Worm (Caenorhabditis elegans) whole organism, L1 larva: ENCODE data around the gene rrc-1.

Source experiments
- ceh-82 ChIP-seq, 3 experiments: fragments of 150-350 bp in 1 of 3; sonication (generic microtip) in 2 of 3; optimal IDR thresholded peaks; 2 replicates each; lab custom pipeline; 2014 to 2017; ENCODE audit warnings: missing biosample characterization in 3 of 3, missing genetic modification characterization in 3 of 3
- skn-1 ChIP-seq: fragments of 150-350 bp; optimal IDR thresholded peaks from 2 replicates; lab custom pipeline; 2014; ENCODE audit warnings: missing biosample characterization, missing genetic modification characterization

DNA sequence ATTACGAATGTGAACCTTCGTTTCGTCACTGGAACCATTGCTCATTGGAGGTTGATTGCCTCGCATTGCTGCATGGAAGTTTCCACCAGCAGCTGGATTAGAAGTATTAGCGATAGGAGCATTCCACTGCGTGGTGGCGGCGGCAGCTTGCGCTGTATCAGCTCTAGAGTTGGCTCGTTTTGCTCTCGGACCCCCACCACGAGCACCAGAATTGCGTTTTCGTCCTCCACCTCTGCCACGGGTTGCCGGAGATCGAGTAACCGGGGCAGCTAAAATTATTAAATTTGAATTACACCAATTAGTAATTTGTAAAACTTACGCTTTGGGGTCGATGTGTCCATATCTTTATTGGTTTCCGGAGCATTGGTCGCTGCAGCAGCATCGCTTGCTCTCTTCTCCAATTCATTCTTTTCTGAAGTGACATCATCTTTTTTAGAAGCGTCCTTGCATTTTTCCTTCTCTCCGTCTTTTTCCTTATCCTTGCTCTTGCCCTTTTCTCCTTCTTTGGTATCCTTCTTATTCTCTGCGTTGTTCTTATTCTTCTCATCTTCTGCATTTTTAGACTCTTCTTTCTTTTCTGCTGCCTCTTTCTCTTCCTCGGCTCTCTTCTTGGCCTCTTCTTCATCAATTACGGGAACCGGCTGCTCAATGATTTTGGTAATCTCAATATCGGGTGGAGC is 16.8 kb downstream of the rrc-1 start:
- TF ChIP-seq ceh-82 (tag; optimal IDR thresholded peaks at IDR 0.05; lab: Kevin White, UChicago): peak in 1 of 3 experiments; percentile 28
- no peak for TF ChIP-seq skn-1 (tag; lab: Kevin White, UChicago)
